Worm (Caenorhabditis elegans): Measurements from ENCODE around the gene mai-1.

Gene mai-1

DNA sequence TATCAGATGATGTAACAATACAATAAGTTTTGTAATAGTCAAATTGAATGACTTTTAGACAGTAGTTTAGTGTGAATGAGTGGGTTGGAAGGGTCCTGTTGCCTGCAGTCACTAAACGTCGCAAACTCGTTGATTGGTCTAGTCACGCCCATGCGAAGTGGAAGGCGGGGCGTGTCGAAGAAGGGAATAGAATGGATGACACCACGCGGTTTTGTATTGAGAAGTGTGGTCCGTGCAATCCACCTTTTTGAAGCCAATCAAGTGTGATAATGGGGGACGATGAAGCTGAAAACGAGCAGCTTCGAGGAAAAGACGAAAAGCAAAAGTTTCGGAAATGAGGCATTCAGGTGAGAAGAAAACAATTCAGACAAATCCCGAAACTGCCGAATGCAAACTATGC is 46.1 kb downstream of the mai-1 start, which contains the start of gene ceh-31:
Gene ceh-31 (minus strand): TSS at position 101 of the 400 bp plus-strand sequence.
- no peak for TF ChIP-seq R02D3.7 (tag; optimal IDR thresholded peaks at IDR 0.05)
- TF ChIP-seq nhr-12 (tag; optimal IDR thresholded peaks at IDR 0.05): no peak
- TF ChIP-seq gmeb-1 (tag; optimal IDR thresholded peaks at IDR 0.05): no peak
- TF ChIP-seq ama-1 (optimal IDR thresholded peaks at IDR 0.05): no peak
- no peak for TF ChIP-seq nhr-237 (tag; optimal IDR thresholded peaks at IDR 0.05)
- no peak for TF ChIP-seq C34F6.9 (tag; optimal IDR thresholded peaks at IDR 0.05)
- TF ChIP-seq dmd-4 (tag; optimal IDR thresholded peaks at IDR 0.05): no peak
- TF ChIP-seq aly-2 (tag; optimal IDR thresholded peaks at IDR 0.05): no peak
- TF ChIP-seq nhr-77 (tag; optimal IDR thresholded peaks at IDR 0.05): no peak
- no peak for TF ChIP-seq sma-9 (GFP tag; optimal IDR thresholded peaks at IDR 0.05)
- no peak for TF ChIP-seq sma-9 (tag; optimal IDR thresholded peaks at IDR 0.05)
- TF ChIP-seq ztf-4 (tag; optimal IDR thresholded peaks at IDR 0.05): no peak
- TF ChIP-seq elt-1 (tag; optimal IDR thresholded peaks at IDR 0.05): no peak

- no peak for TF ChIP-seq aly-2 (tag; optimal IDR thresholded peaks at IDR 0.05)
- no peak for TF ChIP-seq mbf-1 (tag; optimal IDR thresholded peaks at IDR 0.05)
- no peak for TF ChIP-seq unc-62 (GFP tag; optimal IDR thresholded peaks at IDR 0.05)
- no peak for TF ChIP-seq ama-1 (optimal IDR thresholded peaks at IDR 0.05)
- TF ChIP-seq unc-55 (GFP tag; optimal IDR thresholded peaks at IDR 0.05): no peak
- no peak for TF ChIP-seq lin-11 (tag; optimal IDR thresholded peaks at IDR 0.05)
- no peak for TF ChIP-seq sma-9 (GFP tag; optimal IDR thresholded peaks at IDR 0.05)
- TF ChIP-seq sma-9 (tag; optimal IDR thresholded peaks at IDR 0.05): no peak
- no peak for TF ChIP-seq nhr-11 (tag; optimal IDR thresholded peaks at IDR 0.05)
- no peak for TF ChIP-seq elt-1 (tag; optimal IDR thresholded peaks at IDR 0.05)
- TF ChIP-seq lin-13 (GFP tag; optimal IDR thresholded peaks at IDR 0.05): no peak
- no peak for TF ChIP-seq sma-3 (GFP tag; optimal IDR thresholded peaks at IDR 0.05)
- no peak for TF ChIP-seq dmd-4 (tag; optimal IDR thresholded peaks at IDR 0.05)
- TF ChIP-seq elt-3 (tag; optimal IDR thresholded peaks at IDR 0.05): no peak
- no peak for TF ChIP-seq unc-39 (tag; optimal IDR thresholded peaks at IDR 0.05)
- TF ChIP-seq nhr-237 (tag; optimal IDR thresholded peaks at IDR 0.05): no peak
- TF ChIP-seq fos-1 (tag; optimal IDR thresholded peaks at IDR 0.05): no peak
- no peak for TF ChIP-seq nhr-25 (tag; optimal IDR thresholded peaks at IDR 0.05)
- TF ChIP-seq mdl-1 (tag; optimal IDR thresholded peaks at IDR 0.05): no peak
Observed at ce11 chrX:3067052-3067451, 49.3 kb downstream of the mai-1 start.
